Worm (Caenorhabditis elegans) whole organism, L2 larva: ENCODE measurements around the gene tbx-36.
A peak's percentile ranks its signal among the peaks of the same experiment; 100 is the strongest.

Experiments
- C34F6.9 ChIP-seq: fragments of 150-350 bp; optimal IDR thresholded peaks from 2 replicates; lab custom pipeline; 2014; ENCODE audit warnings: missing biosample characterization, missing genetic modification characterization
- F13H6.1 ChIP-seq: sonication (generic microtip); optimal IDR thresholded peaks from 2 replicates; lab custom pipeline; 2016; ENCODE audit warnings: missing genetic modification characterization, missing compliant biosample characterization
- R02D3.7 ChIP-seq: fragments of 150-350 bp; optimal IDR thresholded peaks from 2 replicates; lab custom pipeline; 2014; ENCODE audit warnings: missing biosample characterization, missing genetic modification characterization
- Y55F3AM.14 ChIP-seq: fragments of 200-800 bp; sonication (Bioruptor generic); optimal IDR thresholded peaks from 2 replicates; lab custom pipeline; 2018; ENCODE audit warnings: mild to moderate bottlenecking, missing genetic modification characterization, missing compliant biosample characterization
- ZK546.5 ChIP-seq: sonication (generic microtip); optimal IDR thresholded peaks from 2 replicates; lab custom pipeline; 2017; ENCODE audit warnings: missing biosample characterization, missing genetic modification characterization
- aly-2 ChIP-seq: fragments of 150-350 bp; optimal IDR thresholded peaks from 2 replicates; lab custom pipeline; 2014; ENCODE audit warnings: missing biosample characterization, missing genetic modification characterization
- ama-1 ChIP-seq: fragments of 150-350 bp; optimal IDR thresholded peaks from 2 replicates; lab custom pipeline; 2018; ENCODE audit warnings: inconsistent platforms
- blmp-1 ChIP-seq: sonication (generic microtip); optimal IDR thresholded peaks from 2 replicates; lab custom pipeline; 2017; ENCODE audit warnings: missing genetic modification characterization, mild to moderate bottlenecking, missing compliant biosample characterization, antibody characterized with exemption, moderate library complexity; ENCODE audit not compliant: insufficient read depth
- ceh-16 ChIP-seq: fragments of 150-350 bp; optimal IDR thresholded peaks from 2 replicates; lab custom pipeline; 2014; ENCODE audit warnings: missing biosample characterization, missing genetic modification characterization
- ceh-82 ChIP-seq: fragments of 150-350 bp; optimal IDR thresholded peaks from 2 replicates; lab custom pipeline; 2014; ENCODE audit warnings: missing biosample characterization, missing genetic modification characterization
- crh-2 ChIP-seq: sonication (generic microtip); optimal IDR thresholded peaks from 2 replicates; lab custom pipeline; 2017; ENCODE audit warnings: missing biosample characterization, missing genetic modification characterization
- dmd-4 ChIP-seq: sonication (generic microtip); optimal IDR thresholded peaks from 2 replicates; lab custom pipeline; 2017; ENCODE audit warnings: missing biosample characterization, missing genetic modification characterization
- egl-27 ChIP-seq: sonication (generic microtip); optimal IDR thresholded peaks from 3 replicates; lab custom pipeline; 2017; ENCODE audit warnings: missing biosample characterization, missing genetic modification reagents, missing genetic modification characterization
- elt-1 ChIP-seq: fragments of 150-350 bp; optimal IDR thresholded peaks from 2 replicates; lab custom pipeline; 2014; ENCODE audit warnings: missing biosample characterization, missing genetic modification characterization
- elt-3 ChIP-seq: sonication (generic microtip); optimal IDR thresholded peaks from 2 replicates; lab custom pipeline; 2017; ENCODE audit warnings: missing biosample characterization, missing genetic modification characterization
- fos-1 ChIP-seq: fragments of 150-350 bp; optimal IDR thresholded peaks from 2 replicates; lab custom pipeline; 2014; ENCODE audit warnings: missing biosample characterization, missing genetic modification characterization
- gmeb-1 ChIP-seq: fragments of 150-350 bp; optimal IDR thresholded peaks from 2 replicates; lab custom pipeline; 2014; ENCODE audit warnings: missing biosample characterization, missing genetic modification characterization
- lin-11 ChIP-seq: fragments of 150-350 bp; sonication (generic microtip); optimal IDR thresholded peaks from 2 replicates; lab custom pipeline; 2014; ENCODE audit warnings: missing biosample characterization, missing genetic modification characterization, inconsistent platforms, mixed read lengths
- lin-13 ChIP-seq: fragments of 150-350 bp; optimal IDR thresholded peaks from 2 replicates; lab custom pipeline; 2014; ENCODE audit warnings: missing biosample characterization, missing genetic modification reagents, missing genetic modification characterization
- lin-39 ChIP-seq: fragments of 150-350 bp; optimal IDR thresholded peaks from 2 replicates; lab custom pipeline; 2014; ENCODE audit warnings: missing biosample characterization, missing genetic modification reagents, missing genetic modification characterization
- lsy-2 ChIP-seq, 2 experiments: fragments of 150-350 bp in 1 of 2; sonication (generic microtip) in 1 of 2; optimal IDR thresholded peaks; 2 replicates each; lab custom pipeline; 2014 to 2017; ENCODE audit warnings: missing biosample characterization in 2 of 2, missing genetic modification characterization in 2 of 2
- mdl-1 ChIP-seq, 2 experiments: fragments of 150-350 bp in 1 of 2; sonication (generic microtip) in 1 of 2; optimal IDR thresholded peaks; 2 replicates each; lab custom pipeline; 2017; ENCODE audit warnings: missing biosample characterization in 2 of 2, missing genetic modification characterization in 2 of 2
- nhr-10 ChIP-seq: sonication (generic microtip); optimal IDR thresholded peaks from 2 replicates; lab custom pipeline; 2017; ENCODE audit warnings: missing biosample characterization, missing genetic modification characterization
- nhr-11 ChIP-seq: fragments of 150-350 bp; optimal IDR thresholded peaks from 2 replicates; lab custom pipeline; 2014; ENCODE audit warnings: missing biosample characterization, missing genetic modification characterization
- nhr-12 ChIP-seq: fragments of 150-350 bp; optimal IDR thresholded peaks from 2 replicates; lab custom pipeline; 2014; ENCODE audit warnings: missing biosample characterization, missing genetic modification characterization
- nhr-129 ChIP-seq: fragments of 150-350 bp; optimal IDR thresholded peaks from 2 replicates; lab custom pipeline; 2014; ENCODE audit warnings: missing biosample characterization, missing genetic modification characterization
- nhr-21 ChIP-seq: fragments of 150-350 bp; optimal IDR thresholded peaks from 2 replicates; lab custom pipeline; 2014; ENCODE audit warnings: missing biosample characterization, missing genetic modification characterization
- nhr-23 ChIP-seq: fragments of 150-350 bp; optimal IDR thresholded peaks from 2 replicates; lab custom pipeline; 2014; ENCODE audit warnings: missing biosample characterization, missing genetic modification reagents, missing genetic modification characterization
- nhr-237 ChIP-seq: fragments of 150-350 bp; optimal IDR thresholded peaks from 2 replicates; lab custom pipeline; 2014; ENCODE audit warnings: missing biosample characterization, missing genetic modification characterization
- nhr-25 ChIP-seq: fragments of 150-350 bp; sonication (generic microtip); optimal IDR thresholded peaks from 3 replicates; lab custom pipeline; 2014; ENCODE audit warnings: missing biosample characterization, missing genetic modification characterization
- nhr-6 ChIP-seq: fragments of 150-350 bp; optimal IDR thresholded peaks from 2 replicates; lab custom pipeline; 2014; ENCODE audit warnings: missing biosample characterization, missing genetic modification characterization
- nhr-77 ChIP-seq: fragments of 150-350 bp; optimal IDR thresholded peaks from 2 replicates; lab custom pipeline; 2014; ENCODE audit warnings: missing biosample characterization, missing genetic modification characterization
- peb-1 ChIP-seq: fragments of 150-350 bp; optimal IDR thresholded peaks from 2 replicates; lab custom pipeline; 2014; ENCODE audit warnings: missing biosample characterization, missing genetic modification characterization
- sem-4 ChIP-seq: fragments of 150-350 bp; optimal IDR thresholded peaks from 2 replicates; lab custom pipeline; 2014; ENCODE audit warnings: missing biosample characterization, missing genetic modification reagents, missing genetic modification characterization
- skn-1 ChIP-seq: sonication (generic microtip); optimal IDR thresholded peaks from 2 replicates; lab custom pipeline; 2017; ENCODE audit warnings: missing biosample characterization, missing genetic modification characterization
- sma-9 ChIP-seq, 2 experiments: fragments of 150-350 bp in 1 of 2; sonication (generic microtip) in 1 of 2; optimal IDR thresholded peaks; 2 replicates each; lab custom pipeline; 2014 to 2016; ENCODE audit warnings: missing genetic modification characterization in 2 of 2, mild to moderate bottlenecking in 1 of 2, missing biosample characterization in 1 of 2, missing compliant biosample characterization in 1 of 2, missing genetic modification reagents in 1 of 2, moderate library complexity in 1 of 2
- snpc-4 ChIP-seq: fragments of 150-350 bp; optimal IDR thresholded peaks from 2 replicates; lab custom pipeline; 2014; ENCODE audit warnings: missing biosample characterization, missing genetic modification characterization
- unc-39 ChIP-seq: fragments of 150-350 bp; optimal IDR thresholded peaks from 2 replicates; lab custom pipeline; 2014; ENCODE audit warnings: missing biosample characterization, missing genetic modification characterization
- unc-55 ChIP-seq: fragments of 150-350 bp; sonication (generic microtip); optimal IDR thresholded peaks from 3 replicates; lab custom pipeline; 2014; ENCODE audit warnings: missing biosample characterization, missing genetic modification reagents, missing genetic modification characterization
- zag-1 ChIP-seq: fragments of 150-350 bp; optimal IDR thresholded peaks from 2 replicates; lab custom pipeline; 2014; ENCODE audit warnings: missing biosample characterization, missing genetic modification characterization
- ztf-1 ChIP-seq: fragments of 200-800 bp; sonication (Bioruptor generic); conservative IDR thresholded peaks from 2 replicates; pipeline ENCODE4 v1.3.6; 2022; ENCODE audit warnings: missing genetic modification characterization, missing compliant biosample characterization
- ztf-11 ChIP-seq: sonication (generic microtip); optimal IDR thresholded peaks from 2 replicates; lab custom pipeline; 2017; ENCODE audit warnings: missing biosample characterization, missing genetic modification characterization
- ztf-4 ChIP-seq: fragments of 150-350 bp; optimal IDR thresholded peaks from 2 replicates; lab custom pipeline; 2014; ENCODE audit warnings: missing biosample characterization, missing genetic modification characterization

The tbx-36 gene

ce11 chrIV:11956387-11956786 lies 6.0 kb downstream of the tbx-36 start (continued):
- TF ChIP-seq nhr-12 (tag; lab: Kevin White, UChicago), result no peak
- peak; percentile 93 for TF ChIP-seq ztf-4 (tag; lab: Kevin White, UChicago)
- peak; percentile 81 for TF ChIP-seq blmp-1 (tag; lab: Kevin White, UChicago)
- peak; percentile 99 to 100 for TF ChIP-seq mdl-1 (tag; optimal IDR thresholded peaks at IDR 0.05; lab: Kevin White, UChicago)
- no peak for TF ChIP-seq R02D3.7 (tag; lab: Kevin White, UChicago)
- peak; percentile 85 for TF ChIP-seq nhr-6 (tag; lab: Kevin White, UChicago)
- peak; percentile 74 for TF ChIP-seq lin-13 (GFP tag; lab: Kevin White, UChicago)
- TF ChIP-seq nhr-23 (tag; lab: Kevin White, UChicago), result no peak
- TF ChIP-seq zag-1, result no peak
- TF ChIP-seq nhr-77 (tag; lab: Kevin White, UChicago), result peak; percentile 59
- no peak for TF ChIP-seq ceh-16
- TF ChIP-seq ztf-11 (tag; lab: Kevin White, UChicago), result no peak
- TF ChIP-seq nhr-237 (tag; lab: Kevin White, UChicago), result no peak
- no peak for TF ChIP-seq aly-2 (tag; lab: Kevin White, UChicago)
- TF ChIP-seq sma-9 (GFP tag; optimal IDR thresholded peaks at IDR 0.05; lab: Kevin White, UChicago), result peak; percentile 100
- peak; percentile 17 for TF ChIP-seq sma-9 (tag; optimal IDR thresholded peaks at IDR 0.05; lab: Kevin White, UChicago)
- peak; percentile 86 for TF ChIP-seq fos-1 (tag; lab: Kevin White, UChicago)

ce11 chrIV:11957074-11957473 lies 6.7 kb downstream of the tbx-36 start:
- TF ChIP-seq ZK546.5 (tag; lab: Kevin White, UChicago), result no peak
- no peak for TF ChIP-seq nhr-21 (tag; lab: Kevin White, UChicago)
- TF ChIP-seq lsy-2 (tag; optimal IDR thresholded peaks at IDR 0.05; lab: Kevin White, UChicago), result no peak
- no peak for TF ChIP-seq lin-11 (tag; lab: Kevin White, UChicago)
- TF ChIP-seq nhr-129 (tag; lab: Kevin White, UChicago), result peak; percentile 69
- TF ChIP-seq F13H6.1 (tag; lab: Kevin White, UChicago), result peak; percentile 45
- TF ChIP-seq sem-4 (tag; lab: Kevin White, UChicago), result no peak
- no peak for TF ChIP-seq ztf-11 (tag; lab: Kevin White, UChicago)
- TF ChIP-seq crh-2 (tag; lab: Kevin White, UChicago), result peak; percentile 30
- no peak for TF ChIP-seq elt-1 (tag; lab: Kevin White, UChicago)
- TF ChIP-seq lin-39 (tag; lab: Kevin White, UChicago), result no peak
- peak; percentile 24 for TF ChIP-seq C34F6.9 (tag; lab: Kevin White, UChicago)
- peak; percentile 45 for TF ChIP-seq sma-9 (GFP tag; optimal IDR thresholded peaks at IDR 0.05; lab: Kevin White, UChicago)
- no peak for TF ChIP-seq sma-9 (tag; optimal IDR thresholded peaks at IDR 0.05; lab: Kevin White, UChicago)
- peak; percentile 17 for TF ChIP-seq nhr-6 (tag; lab: Kevin White, UChicago)
- TF ChIP-seq mdl-1 (tag; optimal IDR thresholded peaks at IDR 0.05; lab: Kevin White, UChicago), result peak in 1 of 2 experiments; percentile 57
- no peak for TF ChIP-seq nhr-77 (tag; lab: Kevin White, UChicago)
- no peak for TF ChIP-seq nhr-25
- TF ChIP-seq nhr-11 (tag; lab: Kevin White, UChicago), result no peak
- no peak for TF ChIP-seq nhr-10 (tag; lab: Kevin White, UChicago)
- TF ChIP-seq peb-1 (tag; lab: Kevin White, UChicago), result no peak
- no peak for TF ChIP-seq dmd-4
- TF ChIP-seq fos-1 (tag; lab: Kevin White, UChicago), result no peak
- no peak for TF ChIP-seq zag-1

- TF ChIP-seq nhr-25 (peak; percentile 9), lsy-2 (tag; optimal IDR thresholded peaks at IDR 0.05; lab: Kevin White, UChicago) (no peak)
Observed at ce11 chrIV:11959573-11959972, 9.2 kb downstream of the tbx-36 start, which contains the start of gene tgt-1. tgt-1 (minus strand) TSS chrIV:11959804.

ce11 chrIV:11961485-11962255 lies 11.3 kb downstream of the tbx-36 start, which contains the start of gene ZK829.7:
ZK829.7 (minus strand) TSS chrIV:11961535.
- no peak for TF ChIP-seq skn-1 (tag; lab: Kevin White, UChicago)
- peak; percentile 98 for TF ChIP-seq gmeb-1 (tag; lab: Kevin White, UChicago)
- peak; percentile 51 for TF ChIP-seq nhr-129 (tag; lab: Kevin White, UChicago)
- no peak for TF ChIP-seq peb-1 (tag; lab: Kevin White, UChicago)
- no peak for TF ChIP-seq elt-3
- peak; percentile 81 for TF ChIP-seq lin-13 (GFP tag; lab: Kevin White, UChicago)
- no peak for TF ChIP-seq ztf-1 (GFP tag; lab: Robert Waterston, UW)
- no peak for TF ChIP-seq unc-39
- peak in 1 of 2 experiments; percentile 11 for TF ChIP-seq mdl-1 (tag; optimal IDR thresholded peaks at IDR 0.05; lab: Kevin White, UChicago)
- TF ChIP-seq ama-1 (lab: Kevin White, UChicago), result no peak
- TF ChIP-seq nhr-21 (tag; lab: Kevin White, UChicago), result peak; percentile 52
- no peak for TF ChIP-seq ztf-11 (tag; lab: Kevin White, UChicago)
- peak; percentile 77 to 89 for TF ChIP-seq lsy-2 (tag; optimal IDR thresholded peaks at IDR 0.05; lab: Kevin White, UChicago)
- TF ChIP-seq unc-55 (GFP tag; lab: Kevin White, UChicago), result peak; percentile 39
- TF ChIP-seq nhr-237 (tag; lab: Kevin White, UChicago), result peak; percentile 65
- no peak for TF ChIP-seq dmd-4
- peak; percentile 34 for TF ChIP-seq snpc-4 (tag; lab: Kevin White, UChicago)
- TF ChIP-seq crh-2 (tag; lab: Kevin White, UChicago), result peak; percentile 85
- no peak for TF ChIP-seq Y55F3AM.14
- peak; percentile 47 for TF ChIP-seq egl-27 (tag; lab: Kevin White, UChicago)
- no peak for TF ChIP-seq ceh-82
- TF ChIP-seq R02D3.7 (tag; lab: Kevin White, UChicago), result peak; percentile 5
- peak; percentile 48 for TF ChIP-seq ZK546.5 (tag; lab: Kevin White, UChicago)
